Worm (Caenorhabditis elegans) whole organism, mixed stage, embryonic: ENCODE results near the gene ama-1.

Experiments used
- M03D4.4 ChIP-seq: sonication (generic microtip); optimal IDR thresholded peaks from 2 replicates; lab custom pipeline; 2017; ENCODE audit warnings: mild to moderate bottlenecking, missing genetic modification characterization, missing compliant biosample characterization
- bed-3 ChIP-seq: fragments of 200-800 bp; sonication (Bioruptor generic); optimal IDR thresholded peaks from 3 replicates; lab custom pipeline; 2018; ENCODE audit warnings: mild to moderate bottlenecking, missing genetic modification characterization, moderate library complexity, missing compliant biosample characterization
- blmp-1 ChIP-seq: fragments of 150-350 bp; optimal IDR thresholded peaks from 2 replicates; lab custom pipeline; 2014; ENCODE audit warnings: missing biosample characterization, missing genetic modification characterization
- ceh-39 ChIP-seq: fragments of 150-350 bp; optimal IDR thresholded peaks from 2 replicates; lab custom pipeline; 2014; ENCODE audit warnings: missing biosample characterization, missing genetic modification characterization
- ceh-43 ChIP-seq: fragments of 200-800 bp; sonication (Bioruptor generic); optimal IDR thresholded peaks from 2 replicates; lab custom pipeline; 2018; ENCODE audit warnings: mild to moderate bottlenecking, missing genetic modification characterization, moderate library complexity, missing compliant biosample characterization
- ceh-83 ChIP-seq: fragments of 200-800 bp; sonication (Bioruptor generic); optimal IDR thresholded peaks from 2 replicates; lab custom pipeline; 2018; ENCODE audit warnings: mild to moderate bottlenecking, missing genetic modification characterization, missing compliant biosample characterization
- ces-1 ChIP-seq: fragments of 150-350 bp; optimal IDR thresholded peaks from 2 replicates; lab custom pipeline; 2014; ENCODE audit warnings: missing biosample characterization, missing genetic modification reagents, missing genetic modification characterization
- cnd-1 ChIP-seq: fragments of 200-800 bp; sonication (Bioruptor generic); optimal IDR thresholded peaks from 2 replicates; lab custom pipeline; 2018; ENCODE audit warnings: mild to moderate bottlenecking, missing genetic modification characterization, missing compliant biosample characterization
- elt-1 ChIP-seq: sonication (generic microtip); optimal IDR thresholded peaks from 2 replicates; lab custom pipeline; 2017; ENCODE audit warnings: missing genetic modification characterization, mild to moderate bottlenecking, missing compliant biosample characterization, antibody characterized with exemption, moderate library complexity, borderline replicate concordance; ENCODE audit not compliant: insufficient read depth
- elt-3 ChIP-seq: fragments of 150-350 bp; optimal IDR thresholded peaks from 2 replicates; lab custom pipeline; 2014; ENCODE audit warnings: missing biosample characterization, missing genetic modification characterization
- flh-1 ChIP-seq: fragments of 200-800 bp; sonication (Bioruptor generic); optimal IDR thresholded peaks from 2 replicates; lab custom pipeline; 2018; ENCODE audit warnings: mild to moderate bottlenecking, missing genetic modification characterization, moderate library complexity, missing compliant biosample characterization
- ham-2 ChIP-seq: fragments of 200-800 bp; sonication (Bioruptor generic); optimal IDR thresholded peaks from 2 replicates; lab custom pipeline; 2018; ENCODE audit warnings: mild to moderate bottlenecking, missing genetic modification characterization, missing compliant biosample characterization
- hlh-1 ChIP-seq: fragments of 150-350 bp; optimal IDR thresholded peaks from 2 replicates; lab custom pipeline; 2014; ENCODE audit warnings: missing biosample characterization, missing genetic modification reagents, missing genetic modification characterization
- lin-13 ChIP-seq: fragments of 150-350 bp; optimal IDR thresholded peaks from 2 replicates; lab custom pipeline; 2014; ENCODE audit warnings: missing biosample characterization, missing genetic modification characterization
- lin-32 ChIP-seq: fragments of 200-800 bp; sonication (Bioruptor generic); optimal IDR thresholded peaks from 2 replicates; lab custom pipeline; 2018; ENCODE audit warnings: mild to moderate bottlenecking, missing genetic modification characterization, missing compliant biosample characterization
- lsy-2 ChIP-seq: fragments of 150-350 bp; optimal IDR thresholded peaks from 2 replicates; lab custom pipeline; 2014; ENCODE audit warnings: missing biosample characterization, missing genetic modification characterization
- mab-5 ChIP-seq: fragments of 150-350 bp; optimal IDR thresholded peaks from 2 replicates; lab custom pipeline; 2014; ENCODE audit warnings: missing biosample characterization, missing genetic modification characterization
- mep-1 ChIP-seq: fragments of 150-350 bp; optimal IDR thresholded peaks from 2 replicates; lab custom pipeline; 2017; ENCODE audit warnings: missing biosample characterization, missing genetic modification reagents, missing genetic modification characterization, inconsistent platforms
- mls-2 ChIP-seq: sonication (generic microtip); optimal IDR thresholded peaks from 2 replicates; lab custom pipeline; 2016; ENCODE audit warnings: mild to moderate bottlenecking, missing genetic modification characterization, moderate library complexity, missing compliant biosample characterization
- nhr-12 ChIP-seq: fragments of 150-350 bp; optimal IDR thresholded peaks from 2 replicates; lab custom pipeline; 2014; ENCODE audit warnings: missing biosample characterization, missing genetic modification characterization
- nhr-2 ChIP-seq: fragments of 150-350 bp; optimal IDR thresholded peaks from 2 replicates; lab custom pipeline; 2014; ENCODE audit warnings: missing biosample characterization, missing genetic modification characterization
- nhr-237 ChIP-seq: fragments of 150-350 bp; optimal IDR thresholded peaks from 2 replicates; lab custom pipeline; 2014; ENCODE audit warnings: missing biosample characterization, missing genetic modification characterization
- nhr-28 ChIP-seq: fragments of 150-350 bp; optimal IDR thresholded peaks from 2 replicates; lab custom pipeline; 2014; ENCODE audit warnings: missing biosample characterization, missing genetic modification characterization
- nhr-76 ChIP-seq: sonication (generic microtip); optimal IDR thresholded peaks from 2 replicates; lab custom pipeline; 2017; ENCODE audit warnings: missing biosample characterization, missing genetic modification characterization
- pha-4 ChIP-seq: fragments of 150-350 bp; optimal IDR thresholded peaks from 2 replicates; lab custom pipeline; 2018; ENCODE audit warnings: missing biosample characterization, missing genetic modification reagents, missing genetic modification characterization
- snpc-4 ChIP-seq: fragments of 150-350 bp; optimal IDR thresholded peaks from 2 replicates; lab custom pipeline; 2014; ENCODE audit warnings: missing biosample characterization, missing genetic modification characterization
- sptf-1 ChIP-seq: sonication (generic microtip); optimal IDR thresholded peaks from 2 replicates; lab custom pipeline; 2017; ENCODE audit warnings: mild to moderate bottlenecking, missing genetic modification characterization, moderate library complexity, missing compliant biosample characterization
- tbx-8 ChIP-seq: fragments of 200-800 bp; sonication (Bioruptor generic); optimal IDR thresholded peaks from 2 replicates; lab custom pipeline; 2018; ENCODE audit warnings: mild to moderate bottlenecking, missing genetic modification characterization, moderate library complexity, missing compliant biosample characterization
- unc-120 ChIP-seq: sonication (generic microtip); optimal IDR thresholded peaks from 2 replicates; lab custom pipeline; 2017; ENCODE audit warnings: missing genetic modification characterization, missing compliant biosample characterization; ENCODE audit not compliant: poor library complexity, severe bottlenecking
- unc-39 ChIP-seq: fragments of 150-350 bp; optimal IDR thresholded peaks from 2 replicates; lab custom pipeline; 2014; ENCODE audit warnings: missing biosample characterization, missing genetic modification characterization
- unc-62 ChIP-seq: fragments of 150-350 bp; optimal IDR thresholded peaks from 2 replicates; lab custom pipeline; 2014; ENCODE audit warnings: missing biosample characterization, missing genetic modification reagents, missing genetic modification characterization
- zip-8 ChIP-seq: fragments of 150-350 bp; optimal IDR thresholded peaks from 2 replicates; lab custom pipeline; 2014; ENCODE audit warnings: missing biosample characterization, missing genetic modification characterization
- ztf-11 ChIP-seq: fragments of 150-350 bp; optimal IDR thresholded peaks from 2 replicates; lab custom pipeline; 2014; ENCODE audit warnings: missing biosample characterization, missing genetic modification characterization

Gene ama-1

DNA sequence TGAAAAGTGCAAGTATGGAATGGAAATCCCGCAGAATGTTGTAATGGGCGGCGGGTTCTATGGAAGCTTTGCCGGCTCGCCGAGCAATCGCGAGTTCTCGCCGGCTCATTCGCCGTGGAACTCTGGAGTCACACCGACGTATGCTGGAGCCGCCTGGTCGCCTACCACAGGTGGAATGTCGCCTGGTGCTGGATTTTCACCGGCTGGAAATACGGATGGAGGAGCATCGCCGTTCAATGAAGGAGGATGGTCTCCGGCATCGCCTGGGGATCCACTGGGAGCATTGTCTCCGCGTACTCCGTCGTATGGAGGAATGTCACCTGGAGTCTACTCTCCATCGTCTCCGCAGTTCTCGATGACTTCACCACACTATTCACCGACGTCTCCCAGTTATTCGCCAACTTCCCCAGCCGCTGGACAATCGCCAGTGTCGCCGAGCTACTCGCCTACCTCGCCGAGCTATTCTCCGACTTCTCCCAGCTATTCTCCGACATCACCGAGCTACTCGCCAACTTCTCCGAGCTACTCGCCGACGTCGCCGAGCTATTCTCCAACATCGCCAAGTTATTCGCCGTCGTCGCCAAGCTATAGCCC is 7.2 kb downstream of the ama-1 start:
- TF ChIP-seq nhr-237 = no peak
- no peak for TF ChIP-seq ceh-39 (tag; lab: Kevin White, UChicago)
- TF ChIP-seq nhr-76 (tag; lab: Kevin White, UChicago) = no peak
- no peak for TF ChIP-seq bed-3 (GFP tag; lab: Kevin White, UChicago)
- no peak for TF ChIP-seq ztf-11 (tag; lab: Kevin White, UChicago)
- TF ChIP-seq tbx-8 (GFP tag; lab: Kevin White, UChicago) = no peak
- TF ChIP-seq mab-5 (tag; lab: Kevin White, UChicago) = no peak
- no peak for TF ChIP-seq elt-3 (tag; lab: Kevin White, UChicago)
- TF ChIP-seq unc-39 (tag; lab: Kevin White, UChicago) = no peak
- no peak for TF ChIP-seq M03D4.4 (tag; lab: Kevin White, UChicago)
- TF ChIP-seq elt-1 = no peak
- TF ChIP-seq unc-120 = no peak
- no peak for TF ChIP-seq ces-1 (GFP tag; lab: Kevin White, UChicago)
- no peak for TF ChIP-seq snpc-4 (tag; lab: Kevin White, UChicago)
- TF ChIP-seq mls-2 (tag; lab: Kevin White, UChicago) = no peak
- TF ChIP-seq pha-4 = no peak
- no peak for TF ChIP-seq sptf-1 (tag; lab: Kevin White, UChicago)
- no peak for TF ChIP-seq unc-62 (GFP tag; lab: Kevin White, UChicago)
- TF ChIP-seq ham-2 (GFP tag; lab: Kevin White, UChicago) = no peak
- TF ChIP-seq, all 35 proteins: peak for 0

DNA sequence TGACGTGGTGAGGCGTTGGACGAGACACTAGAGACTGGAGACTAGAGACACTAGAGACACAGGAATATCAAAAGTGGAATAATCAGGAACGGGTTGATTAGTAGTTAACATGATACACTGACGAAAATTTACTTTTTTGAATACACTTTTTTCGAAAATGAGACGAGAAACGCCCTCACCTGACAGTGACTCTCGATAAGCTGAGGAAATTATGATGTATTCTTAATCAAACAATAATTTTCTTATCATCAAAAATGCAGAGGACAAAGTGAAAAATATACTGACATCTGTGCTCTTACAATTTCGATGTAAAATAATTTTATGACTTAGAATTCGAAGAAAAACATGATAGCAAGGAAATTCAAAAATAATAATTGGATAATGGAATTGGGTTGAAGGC is 11.6 kb downstream of the ama-1 start:
- TF ChIP-seq mls-2 (tag; lab: Kevin White, UChicago) (no peak), blmp-1 (no peak), nhr-76 (tag; lab: Kevin White, UChicago) (no peak), unc-39 (tag; lab: Kevin White, UChicago) (no peak), zip-8 (no peak), unc-120 (no peak), M03D4.4 (tag; lab: Kevin White, UChicago) (no peak), nhr-237 (no peak), nhr-2 (tag; lab: Kevin White, UChicago) (no peak), hlh-1 (tag; lab: Kevin White, UChicago) (no peak), nhr-12 (tag; lab: Kevin White, UChicago) (no peak), pha-4 (no peak), ceh-43 (GFP tag; lab: Kevin White, UChicago) (no peak), lin-32 (GFP tag; lab: Kevin White, UChicago) (no peak), bed-3 (GFP tag; lab: Kevin White, UChicago) (no peak), unc-62 (GFP tag; lab: Kevin White, UChicago) (no peak), ham-2 (GFP tag; lab: Kevin White, UChicago) (no peak), sptf-1 (tag; lab: Kevin White, UChicago) (no peak)

DNA sequence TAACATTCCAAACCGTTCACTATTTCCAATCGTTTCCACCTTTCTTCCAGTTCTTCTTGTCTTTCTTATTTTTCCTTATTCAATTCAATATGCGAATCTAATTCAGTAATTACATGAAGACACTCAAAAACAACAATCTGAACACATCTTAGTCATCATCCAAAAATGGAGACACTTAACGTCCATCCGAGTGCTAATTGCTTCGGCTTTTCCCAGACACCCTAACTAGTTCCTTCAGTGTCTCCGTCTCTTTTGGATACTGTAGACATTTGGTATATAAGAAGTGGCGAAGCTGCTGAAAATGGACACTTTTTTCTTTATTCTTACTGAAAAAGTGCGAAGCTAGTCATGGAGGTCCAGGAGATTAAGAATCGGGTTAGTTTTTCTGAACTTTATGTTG is 15.1 kb downstream of the ama-1 start, which contains the start of gene col-33:
col-33 (plus strand) TSS at position 301 of the 400 bp plus-strand sequence.
- TF ChIP-seq flh-1 (no peak), unc-120 (no peak), ztf-11 (tag; lab: Kevin White, UChicago) (no peak), nhr-76 (tag; lab: Kevin White, UChicago) (no peak), zip-8 (no peak), nhr-237 (no peak), elt-3 (tag; lab: Kevin White, UChicago) (no peak), ceh-83 (GFP tag; lab: Kevin White, UChicago) (no peak), nhr-28 (no peak), lin-32 (GFP tag; lab: Kevin White, UChicago) (no peak), nhr-2 (tag; lab: Kevin White, UChicago) (no peak), lin-13 (no peak), ceh-39 (tag; lab: Kevin White, UChicago) (no peak), snpc-4 (tag; lab: Kevin White, UChicago) (no peak)
- TF ChIP-seq, all 35 proteins: peak for 0

DNA sequence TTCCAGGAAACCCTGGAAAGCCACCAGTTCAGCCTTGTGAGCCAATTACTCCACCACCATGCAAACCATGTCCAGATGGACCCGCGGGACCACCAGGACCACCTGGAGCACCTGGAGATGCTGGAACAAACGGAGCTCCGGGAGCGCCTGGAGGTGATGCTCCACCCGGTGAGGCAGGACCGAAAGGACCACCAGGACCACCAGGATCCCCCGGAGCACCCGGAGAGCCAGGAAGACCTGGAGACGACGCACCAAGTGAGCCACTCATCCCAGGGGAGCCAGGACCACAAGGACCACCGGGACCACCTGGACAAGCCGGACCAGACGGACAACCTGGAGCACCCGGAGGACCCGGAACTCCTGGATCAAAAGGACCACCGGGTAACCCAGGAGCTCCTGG is 16.8 kb downstream of the ama-1 start:
- TF ChIP-seq tbx-8 (GFP tag; lab: Kevin White, UChicago) = no peak
- TF ChIP-seq nhr-28 = no peak
- no peak for TF ChIP-seq mep-1 (tag; lab: Kevin White, UChicago)
- TF ChIP-seq elt-3 (tag; lab: Kevin White, UChicago) = no peak

DNA sequence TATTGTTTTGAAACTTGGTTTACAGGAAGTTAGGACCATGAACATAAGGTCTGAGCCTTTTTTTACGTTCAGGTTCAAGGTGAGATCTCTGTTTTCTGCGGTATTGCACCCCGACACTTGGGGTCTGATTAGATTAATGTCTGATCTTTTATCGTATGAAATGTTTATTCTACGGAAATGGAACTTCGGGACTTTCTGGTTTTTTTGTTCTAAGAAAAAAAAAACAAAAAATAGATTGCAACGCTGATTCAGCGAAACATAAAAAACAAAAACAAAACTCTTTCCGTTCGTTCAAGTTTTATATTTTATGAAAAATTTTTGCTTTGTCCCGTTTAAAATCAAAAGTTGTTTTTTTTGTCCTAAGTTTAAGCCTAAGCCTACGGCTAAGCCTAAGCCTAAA is 17.4 kb downstream of the ama-1 start, which contains the start of gene F36A4.5:
F36A4.5 (plus strand) TSS at position 301 of the 400 bp plus-strand sequence.
- TF ChIP-seq blmp-1 (no peak), ztf-11 (tag; lab: Kevin White, UChicago) (no peak), mab-5 (tag; lab: Kevin White, UChicago) (no peak), nhr-2 (tag; lab: Kevin White, UChicago) (no peak), ham-2 (GFP tag; lab: Kevin White, UChicago) (no peak), flh-1 (no peak), nhr-12 (tag; lab: Kevin White, UChicago) (no peak), cnd-1 (tag; lab: Kevin White, UChicago) (no peak), snpc-4 (tag; lab: Kevin White, UChicago) (no peak), ceh-83 (GFP tag; lab: Kevin White, UChicago) (no peak), lsy-2 (tag; lab: Kevin White, UChicago) (no peak), elt-1 (no peak), nhr-76 (tag; lab: Kevin White, UChicago) (no peak), mep-1 (tag; lab: Kevin White, UChicago) (no peak), M03D4.4 (tag; lab: Kevin White, UChicago) (no peak), ceh-39 (tag; lab: Kevin White, UChicago) (no peak), unc-62 (GFP tag; lab: Kevin White, UChicago) (no peak), ceh-43 (GFP tag; lab: Kevin White, UChicago) (no peak)
